Worm (Caenorhabditis elegans): Measurements from ENCODE around the gene F10A3.12.

DNA sequence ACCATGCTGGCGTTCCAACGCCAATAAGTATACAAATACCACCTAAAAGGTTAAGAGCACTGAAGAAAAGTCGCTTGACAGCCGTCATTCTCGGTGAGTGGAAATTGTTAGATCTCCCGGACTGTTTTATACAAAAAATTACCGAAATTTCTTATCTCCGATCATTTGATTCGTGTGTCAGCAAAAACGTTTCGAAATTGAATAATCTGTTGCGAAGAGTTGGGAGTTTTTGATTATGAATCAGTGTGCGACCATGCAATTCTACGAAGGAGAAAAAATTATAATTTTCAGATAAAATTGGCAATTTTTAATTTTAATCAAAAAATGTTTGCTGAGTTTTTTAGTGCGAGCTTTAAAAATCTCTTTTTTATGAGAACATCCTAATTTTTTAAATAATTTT, 24.3 kb upstream of the F10A3.12 start, which contains the start of gene clc-11:
- TF ChIP-seq aly-1 (tag; optimal IDR thresholded peaks at IDR 0.05) = no peak
- no peak for TF ChIP-seq hnd-1 (tag; optimal IDR thresholded peaks at IDR 0.05)
- TF ChIP-seq tbx-11 (GFP tag; IDR thresholded peaks at IDR 0.05) = no peak
- TF ChIP-seq ama-1 (optimal IDR thresholded peaks at IDR 0.05) = no peak
- TF ChIP-seq sea-1 (GFP tag; conservative IDR thresholded peaks at IDR 0.05) = no peak
